Fruit fly (Drosophila melanogaster) S2 (cell line): Measurements from ENCODE around the gene CG15719.

Source experiments
- CG8478 ChIP-seq: fragments of >200 bp; optimal IDR thresholded peaks from 2 replicates; lab custom pipeline; 2018
- CTCF ChIP-seq, 2 experiments: fragments of >200 bp; optimal IDR thresholded peaks; 2 replicates each; lab custom pipeline; 2018

DNA sequence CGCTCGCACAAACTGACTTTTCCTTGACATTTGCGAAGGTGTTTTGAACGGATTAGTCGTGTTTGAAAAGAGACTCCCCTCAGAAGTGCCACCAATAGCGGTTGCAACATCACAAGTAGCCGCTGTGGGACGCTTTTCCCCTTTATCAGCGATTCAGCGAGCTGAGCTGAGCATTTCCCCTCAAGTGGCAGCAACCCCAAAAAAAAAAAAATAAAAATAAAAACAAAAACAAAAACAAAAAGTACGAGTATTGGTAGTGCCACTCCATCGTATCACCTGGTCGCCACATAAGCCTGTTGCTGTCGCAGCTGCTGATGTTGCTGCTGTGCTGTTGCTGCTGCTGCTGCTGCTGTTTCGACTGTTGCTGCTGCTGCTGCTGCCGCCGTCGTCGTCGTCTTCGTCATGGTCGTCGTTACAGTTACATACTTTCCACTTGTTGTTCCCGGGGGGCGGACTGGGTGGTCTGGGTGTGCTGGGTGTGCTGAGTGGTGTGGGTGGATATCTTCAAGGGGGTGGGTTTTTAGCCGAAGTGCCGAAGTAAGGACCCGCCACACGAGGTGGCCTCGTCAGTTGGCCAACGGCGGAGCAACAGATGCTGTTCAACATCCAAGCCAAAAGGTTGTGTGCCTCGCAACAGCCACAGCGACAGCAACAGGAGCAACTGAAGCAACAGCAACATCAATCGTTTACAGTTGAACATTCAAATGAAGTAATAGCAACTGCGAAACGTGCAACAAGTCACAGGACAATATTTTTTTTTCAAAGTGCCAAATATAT, 16.5 kb downstream of the CG15719 start, which contains the start of gene rsh:
- no peak for TF ChIP-seq CG8478 (lab: Kevin White, UChicago)
- no peak for TF ChIP-seq CTCF (optimal IDR thresholded peaks at IDR 0.05; lab: Kevin White, UChicago)
